Fruit fly (Drosophila melanogaster): ENCODE measurements around the gene CG16743.

Gene CG16743

DNA sequence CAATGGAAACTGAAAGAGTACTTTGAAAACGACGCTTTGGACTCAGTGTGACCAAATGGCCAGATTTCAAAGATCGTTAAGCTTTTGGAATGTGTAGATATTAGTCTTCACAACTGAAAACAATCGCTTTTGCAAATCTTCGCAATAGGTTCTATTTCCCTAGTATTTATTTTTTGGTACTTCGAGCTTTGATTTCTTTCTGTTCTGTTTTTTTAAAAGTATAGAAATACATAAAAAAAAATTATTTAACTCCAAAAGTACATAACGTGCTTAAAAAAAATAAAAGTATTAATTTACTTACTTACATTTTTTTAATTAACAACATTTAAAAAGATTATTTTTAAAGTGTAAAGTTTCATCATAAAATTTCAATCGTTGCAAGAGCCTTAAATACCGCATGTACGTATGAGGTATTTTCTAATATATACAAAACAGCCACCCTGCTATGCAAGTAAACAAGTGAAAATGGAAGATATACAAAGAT, 15.3 kb downstream of the CG16743 start, which contains the start of the genes piwi and CG12253 (continued):
- TF ChIP-seq Hey (tag; optimal IDR thresholded peaks at IDR 0.05) (no peak), zen2 (GFP tag; IDR thresholded peaks at IDR 0.05; ENCODE audit: partially characterized antibody) (no peak), Atf-2 (GFP tag; optimal IDR thresholded peaks at IDR 0.05) (peak; percentile 1), CG2129 (GFP tag; IDR thresholded peaks at IDR 0.05; ENCODE audit: partially characterized antibody) (no peak), danr (GFP tag; IDR thresholded peaks at IDR 0.05) (no peak; the same call in 1 of the 2 replicates), CG2678 (tag; optimal IDR thresholded peaks at IDR 0.05) (no peak), knrl (GFP tag; IDR thresholded peaks at IDR 0.05; ENCODE audit: partially characterized antibody) (no peak), CG9817 (tag; optimal IDR thresholded peaks at IDR 0.05) (peak; percentile 78), pros (GFP tag; optimal IDR thresholded peaks at IDR 0.05) (no peak), lilli (GFP tag; optimal IDR thresholded peaks at IDR 0.05) (peak; percentile 62), Ravus (GFP tag; IDR thresholded peaks at IDR 0.05) (no peak), klu (GFP tag; IDR thresholded peaks at IDR 0.05) (peak; percentile 78; the same call in 1 of the 2 replicates), tll (GFP tag; optimal IDR thresholded peaks at IDR 0.05) (no peak), tin (GFP tag; optimal IDR thresholded peaks at IDR 0.05) (peak; percentile 37), CG31365 (tag; optimal IDR thresholded peaks at IDR 0.05) (no peak), Elba2 (GFP tag; optimal IDR thresholded peaks at IDR 0.05) (no peak), twi (tag; optimal IDR thresholded peaks at IDR 0.05) (peak; percentile 69), NK7.1 (GFP tag; optimal IDR thresholded peaks at IDR 0.05) (no peak), Hand (GFP tag; optimal IDR thresholded peaks at IDR 0.05) (peak; percentile 25), peb (GFP tag; IDR thresholded peaks at IDR 0.05) (no peak), NC2β (GFP tag; optimal IDR thresholded peaks at IDR 0.05) (no peak), kni (GFP tag; optimal IDR thresholded peaks at IDR 0.05) (no peak), CG2116 (GFP tag; optimal IDR thresholded peaks at IDR 0.05) (peak; percentile 57), odd (GFP tag; optimal IDR thresholded peaks at IDR 0.05) (peak; percentile 54), Nf-YB (GFP tag; optimal IDR thresholded peaks at IDR 0.05) (peak; percentile 70), B-H2 (GFP tag; optimal IDR thresholded peaks at IDR 0.05) (no peak), CG14965 (GFP tag; optimal IDR thresholded peaks at IDR 0.05; ENCODE audit: borderline replicate concordance) (no peak), wdn (GFP tag; IDR thresholded peaks at IDR 0.05) (peak; percentile 61; the same call in 1 of the 2 replicates), emc (GFP tag; optimal IDR thresholded peaks at IDR 0.05) (no peak), mirr (GFP tag; optimal IDR thresholded peaks at IDR 0.05) (no peak), vnd (GFP tag; IDR thresholded peaks at IDR 0.05; ENCODE audit: partially characterized antibody) (no peak), Abd-B (GFP tag; optimal IDR thresholded peaks at IDR 0.05) (no peak), phol (tag; optimal IDR thresholded peaks at IDR 0.05) (peak; percentile 80), CG34224 (GFP tag; IDR thresholded peaks at IDR 0.05; ENCODE audit: partially characterized antibody) (no peak), CkIIα-i1 (GFP tag; IDR thresholded peaks at IDR 0.05) (no peak), HmgD (GFP tag; optimal IDR thresholded peaks at IDR 0.05) (no peak), Adf1 (GFP tag; IDR thresholded peaks at IDR 0.05) (peak; percentile 63), Kr (GFP tag; optimal IDR thresholded peaks at IDR 0.05) (no peak), CG14441 (GFP tag; IDR thresholded peaks at IDR 0.05) (0 out of 2 replicates have a peak, but pooled peaks have one; percentile 40), lbe (GFP tag; optimal IDR thresholded peaks at IDR 0.05) (no peak), CG7928 (GFP tag; optimal IDR thresholded peaks at IDR 0.05) (peak; percentile 1), psq (GFP tag; optimal IDR thresholded peaks at IDR 0.05) (no peak), pan (optimal IDR thresholded peaks at IDR 0.05) (no peak), pan (GFP tag; optimal IDR thresholded peaks at IDR 0.05 in 1 of 2, IDR thresholded peaks at IDR 0.05 in 1 of 2) (no peak), CG8281 (tag; optimal IDR thresholded peaks at IDR 0.05) (no peak), slp2 (GFP tag; optimal IDR thresholded peaks at IDR 0.05) (no peak), MTF-1 (GFP tag; optimal IDR thresholded peaks at IDR 0.05; ENCODE audit: borderline replicate concordance) (no peak), CG4854 (GFP tag; optimal IDR thresholded peaks at IDR 0.05) (no peak), luna (GFP tag; optimal IDR thresholded peaks at IDR 0.05) (no peak), Neu2 (GFP tag; optimal IDR thresholded peaks at IDR 0.05; ENCODE audit: borderline replicate concordance) (no peak)
